Fruit fly (Drosophila melanogaster): ENCODE results near the gene OdsH.

Gene OdsH

DNA sequence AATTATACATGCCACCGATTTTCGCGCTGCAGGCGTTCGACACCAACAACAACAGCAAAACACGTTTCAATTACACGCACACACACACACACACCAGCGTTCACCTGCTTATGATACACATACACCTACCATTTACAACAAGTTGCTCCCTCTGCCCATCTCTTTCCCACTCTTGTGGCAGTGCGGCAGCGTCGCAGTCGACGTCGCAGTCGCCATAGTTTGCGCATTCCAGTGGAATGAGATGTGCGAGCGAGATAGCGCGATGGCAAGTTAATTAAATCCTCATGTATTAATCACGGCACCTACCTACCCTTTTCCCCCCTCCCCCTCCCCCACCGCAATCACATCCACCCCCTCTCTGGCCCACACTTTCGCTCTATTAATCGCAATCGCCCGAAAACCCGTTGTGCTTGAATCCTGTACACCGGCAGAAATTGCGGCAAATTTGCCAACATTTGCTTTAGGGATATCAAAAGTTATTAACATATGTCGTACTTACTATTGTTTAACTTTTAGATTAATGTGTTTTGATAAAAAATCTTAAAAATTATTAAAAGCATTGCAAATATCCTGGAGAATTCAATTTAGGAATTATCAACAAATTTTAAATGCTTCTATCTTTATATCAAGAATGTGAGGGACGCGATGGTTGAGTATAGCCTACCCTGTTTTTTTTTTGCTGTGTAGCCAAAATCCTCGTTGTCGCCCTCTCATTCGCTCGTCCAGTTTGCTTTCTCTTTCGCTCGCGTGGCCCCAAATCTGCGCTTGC is 11.7 kb downstream of the OdsH start (continued):
- TF ChIP-seq CG17912 (GFP tag; optimal IDR thresholded peaks at IDR 0.05): no peak
- no peak for TF ChIP-seq CG6791 (GFP tag; IDR thresholded peaks at IDR 0.05; ENCODE audit: partially characterized antibody)
- no peak for TF ChIP-seq CG15601 (tag; optimal IDR thresholded peaks at IDR 0.05)
- no peak for TF ChIP-seq CG4820 (GFP tag; optimal IDR thresholded peaks at IDR 0.05)
- peak; percentile 66 for TF ChIP-seq CG11504 (tag; optimal IDR thresholded peaks at IDR 0.05)
- TF ChIP-seq CG2202 (tag; optimal IDR thresholded peaks at IDR 0.05): no peak
- TF ChIP-seq CG16815 (GFP tag; optimal IDR thresholded peaks at IDR 0.05): peak; percentile 28
- TF ChIP-seq HHEX (GFP tag; optimal IDR thresholded peaks at IDR 0.05): peak; percentile 34
- TF ChIP-seq Trl (optimal IDR thresholded peaks at IDR 0.05): no peak
- peak; percentile 1 for TF ChIP-seq Trl (GFP tag; optimal IDR thresholded peaks at IDR 0.05)
- TF ChIP-seq CG18599 (GFP tag; optimal IDR thresholded peaks at IDR 0.05): peak; percentile 67
- TF ChIP-seq CG10462 (GFP tag; optimal IDR thresholded peaks at IDR 0.05): no peak
- peak; percentile 8 for TF ChIP-seq Dek (tag; optimal IDR thresholded peaks at IDR 0.05)
- no peak for TF ChIP-seq CG18476 (GFP tag; optimal IDR thresholded peaks at IDR 0.05)
- TF ChIP-seq CG9817 (tag; optimal IDR thresholded peaks at IDR 0.05): peak; percentile 31
- TF ChIP-seq stwl (tag; optimal IDR thresholded peaks at IDR 0.05): no peak
- no peak for TF ChIP-seq Awh (GFP tag; IDR thresholded peaks at IDR 0.05)
- TF ChIP-seq shn (GFP tag; optimal IDR thresholded peaks at IDR 0.05): no peak
- TF ChIP-seq sens (GFP tag): peak; percentile 86
- TF ChIP-seq CG9932 (GFP tag; IDR thresholded peaks at IDR 0.05): peak; percentile 30; the same call in 1 of the 2 replicates
- TF ChIP-seq Pdp1 (GFP tag; optimal IDR thresholded peaks at IDR 0.05): peak in 1 of 2 experiments; percentile 18
- TF ChIP-seq CG15269 (tag; optimal IDR thresholded peaks at IDR 0.05): peak; percentile 31
- TF ChIP-seq lbe (GFP tag; optimal IDR thresholded peaks at IDR 0.05): peak; percentile 34
- peak; percentile 8 for TF ChIP-seq CG12219 (GFP tag; optimal IDR thresholded peaks at IDR 0.05)
- TF ChIP-seq pum (GFP tag; optimal IDR thresholded peaks at IDR 0.05): no peak
- TF ChIP-seq MTF-1 (GFP tag; optimal IDR thresholded peaks at IDR 0.05; ENCODE audit: borderline replicate concordance): no peak
- peak; percentile 35 for TF ChIP-seq CG17359 (tag; optimal IDR thresholded peaks at IDR 0.05)
- TF ChIP-seq cwo (GFP tag; optimal IDR thresholded peaks at IDR 0.05): peak; percentile 40
- TF ChIP-seq zf30C (GFP tag; optimal IDR thresholded peaks at IDR 0.05): peak; percentile 51
- TF ChIP-seq Med (GFP tag): peak; percentile 77
- TF ChIP-seq ara (GFP tag; IDR thresholded peaks at IDR 0.05): peak; percentile 36; the same call in 1 of the 2 replicates
- peak; percentile 32 for TF ChIP-seq org-1 (GFP tag; optimal IDR thresholded peaks at IDR 0.05)
- TF ChIP-seq CG12104 (GFP tag; optimal IDR thresholded peaks at IDR 0.05): peak; percentile 4
- no peak for TF ChIP-seq CG1233 (GFP tag; optimal IDR thresholded peaks at IDR 0.05)
- TF ChIP-seq CG15073 (GFP tag; optimal IDR thresholded peaks at IDR 0.05): no peak
- TF ChIP-seq row (GFP tag; IDR thresholded peaks at IDR 0.05): peak; percentile 48
- TF ChIP-seq CG13894 (tag; optimal IDR thresholded peaks at IDR 0.05): no peak
- no peak for TF ChIP-seq CkIIα-i1 (GFP tag; IDR thresholded peaks at IDR 0.05)
- TF ChIP-seq kah (GFP tag; optimal IDR thresholded peaks at IDR 0.05): no peak
- peak; percentile 48 for TF ChIP-seq abd-A (tag; optimal IDR thresholded peaks at IDR 0.05)
- TF ChIP-seq Drgx (GFP tag; IDR thresholded peaks at IDR 0.05): peak; percentile 49; the same call in 1 of the 2 replicates
- TF ChIP-seq CG18619 (GFP tag; optimal IDR thresholded peaks at IDR 0.05): peak; percentile 44
- TF ChIP-seq tio (GFP tag; optimal IDR thresholded peaks at IDR 0.05): peak; percentile 28
- peak; percentile 28 for TF ChIP-seq ind (GFP tag; optimal IDR thresholded peaks at IDR 0.05)
- TF ChIP-seq grau (tag; optimal IDR thresholded peaks at IDR 0.05): peak; percentile 44
- peak; percentile 43 for TF ChIP-seq Xbp1 (GFP tag; optimal IDR thresholded peaks at IDR 0.05)
- TF ChIP-seq Nf-YB (GFP tag; optimal IDR thresholded peaks at IDR 0.05): peak; percentile 78
- peak; percentile 22 for TF ChIP-seq az2 (GFP tag; optimal IDR thresholded peaks at IDR 0.05)
- peak; percentile 38; the same call in 1 of the 3 replicates for TF ChIP-seq tgo (GFP tag; IDR thresholded peaks at IDR 0.05)
